Worm (Caenorhabditis elegans) whole organism, midembryonic: ENCODE results near the gene F36F12.2.

ENCODE experiments used
- T22C8.4 ChIP-seq: fragments of 200-800 bp; sonication (Bioruptor generic); IDR thresholded peaks from 2 replicates; pipeline ENCODE4 v1.3.6; 2022; ENCODE audit warnings: missing genetic modification characterization, missing compliant biosample characterization
- flt-1 ChIP-seq: fragments of 200-800 bp; sonication (Bioruptor generic); IDR thresholded peaks from 2 replicates; pipeline ENCODE4 v1.3.6; 2022; ENCODE audit warnings: missing genetic modification characterization, missing compliant biosample characterization
- klf-2 ChIP-seq: fragments of 200-800 bp; sonication (Bioruptor generic); conservative IDR thresholded peaks from 2 replicates; pipeline ENCODE4 v1.3.6; 2022; ENCODE audit warnings: missing genetic modification reagents, missing genetic modification characterization, missing compliant biosample characterization
- ref-1 ChIP-seq: fragments of 200-800 bp; sonication (Bioruptor generic); conservative IDR thresholded peaks from 2 replicates; pipeline ENCODE4 v1.3.6; 2022; ENCODE audit warnings: missing genetic modification reagents, missing genetic modification characterization, missing compliant biosample characterization
- tab-1 ChIP-seq: fragments of 200-800 bp; sonication (Bioruptor generic); IDR thresholded peaks from 2 replicates; pipeline ENCODE4 v1.3.6; 2022; ENCODE audit warnings: missing genetic modification characterization, missing compliant biosample characterization
- ztf-29 ChIP-seq: fragments of 200-800 bp; sonication (Bioruptor generic); IDR thresholded peaks from 2 replicates; pipeline ENCODE4 v1.3.6; 2022; ENCODE audit warnings: missing genetic modification reagents, missing genetic modification characterization, missing compliant biosample characterization

- TF ChIP-seq ztf-29 (no peak), flt-1 (GFP tag; lab: Robert Waterston, UW) (no peak), tab-1 (GFP tag; lab: Robert Waterston, UW) (no peak), ref-1 (GFP tag; lab: Robert Waterston, UW) (no peak), T22C8.4 (no peak), klf-2 (GFP tag; lab: Robert Waterston, UW) (no peak)
Observed at ce11 chrV:2109295-2109694, 14.2 kb upstream of the F36F12.2 start, which contains the start of gene ckb-4.
